Worm (Caenorhabditis elegans): ENCODE measurements around the gene F38A5.22.

DNA sequence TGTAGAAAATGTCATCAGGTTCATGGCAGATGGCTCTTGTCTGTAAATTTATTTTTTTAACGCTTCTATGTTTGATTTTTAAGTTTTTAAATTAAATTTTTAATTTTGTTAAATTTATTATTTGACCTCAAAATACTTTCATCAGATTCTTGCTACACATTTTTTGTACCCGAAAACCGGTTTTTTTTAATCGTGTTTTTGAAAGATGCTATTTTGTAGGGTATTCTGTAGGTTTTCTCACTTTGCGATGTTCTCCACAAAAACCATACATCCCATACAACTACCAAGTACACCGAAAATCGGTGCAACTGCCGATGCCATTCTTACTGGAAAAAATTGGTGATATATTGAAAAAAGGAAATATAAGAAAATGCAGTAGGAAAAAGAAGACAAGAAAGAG lies 10.1 kb upstream of the F38A5.22 start, which contains the start of gene nstp-2:
- TF ChIP-seq T22C8.4 (GFP tag; IDR thresholded peaks at IDR 0.05) = no peak
- no peak for TF ChIP-seq med-1 (GFP tag; optimal IDR thresholded peaks at IDR 0.05; ENCODE audit: insufficient read depth)
- TF ChIP-seq ztf-23 (GFP tag; IDR thresholded peaks at IDR 0.05) = no peak
- no peak for TF ChIP-seq klf-2 (GFP tag; conservative IDR thresholded peaks at IDR 0.05)
- no peak for TF ChIP-seq cog-1 (tag; optimal IDR thresholded peaks at IDR 0.05)
- no peak for TF ChIP-seq ref-1 (GFP tag; conservative IDR thresholded peaks at IDR 0.05)
- no peak for TF ChIP-seq tab-1 (GFP tag; IDR thresholded peaks at IDR 0.05)
- TF ChIP-seq flt-1 (GFP tag; IDR thresholded peaks at IDR 0.05) = no peak
- TF ChIP-seq ztf-29 (GFP tag; IDR thresholded peaks at IDR 0.05) = no peak
